Fruit fly (Drosophila melanogaster) whole organism, prepupa: ENCODE results near the gene p24-1.
A peak's percentile ranks its signal among the peaks of the same experiment; 100 is the strongest.

Experiments
- CG15336 ChIP-seq: fragments of 200-800 bp; sonication (Bioruptor generic); IDR thresholded peaks from 2 replicates; pipeline ENCODE4 v1.3.6; 2022; ENCODE audit warnings: missing biosample characterization, missing genetic modification characterization
- CG6854 ChIP-seq: fragments of 200-800 bp; sonication (Bioruptor generic); optimal IDR thresholded peaks from 2 replicates; lab custom pipeline; 2017; ENCODE audit warnings: missing biosample characterization, mild to moderate bottlenecking, missing genetic modification characterization
- CG8632 ChIP-seq: fragments of 200-800 bp; sonication (Bioruptor generic); optimal IDR thresholded peaks from 3 replicates; lab custom pipeline; 2016; ENCODE audit warnings: missing biosample characterization, missing genetic modification characterization
- Gug ChIP-seq: fragments of 200-800 bp; sonication (Bioruptor generic); IDR thresholded peaks from 2 replicates; pipeline ENCODE4 v1.3.6; 2022; ENCODE audit warnings: missing biosample characterization, missing genetic modification characterization
- Hr38 ChIP-seq: sonication (Bioruptor generic); optimal IDR thresholded peaks from 2 replicates; lab custom pipeline; 2016; ENCODE audit warnings: missing biosample characterization, missing genetic modification characterization
- Smox ChIP-seq: fragments of 200-800 bp; sonication (Bioruptor generic); optimal IDR thresholded peaks from 3 replicates; lab custom pipeline; 2016; ENCODE audit warnings: missing biosample characterization, missing genetic modification characterization
- Sox102F ChIP-seq: fragments of 200-800 bp; sonication (Bioruptor generic); optimal IDR thresholded peaks from 2 replicates; lab custom pipeline; 2016; ENCODE audit warnings: missing biosample characterization, mild to moderate bottlenecking, missing genetic modification characterization
- esn ChIP-seq: fragments of 200-800 bp; sonication (Bioruptor generic); optimal IDR thresholded peaks from 2 replicates; lab custom pipeline; 2016; ENCODE audit warnings: missing biosample characterization, mild to moderate bottlenecking, missing genetic modification characterization, moderate library complexity

- TF ChIP-seq CG6854 (GFP tag; lab: Kevin White, UChicago) = no peak
- TF ChIP-seq CG15336 (GFP tag; lab: Robert Waterston, UW) = no peak
- TF ChIP-seq Gug = no peak
- TF ChIP-seq Hr38 (GFP tag; lab: Kevin White, UChicago) = no peak
- peak; percentile 33 for TF ChIP-seq Sox102F (GFP tag; lab: Kevin White, UChicago)
- no peak for TF ChIP-seq esn (GFP tag; lab: Kevin White, UChicago)
- TF ChIP-seq CG8632 (GFP tag; lab: Kevin White, UChicago) = no peak
- no peak for TF ChIP-seq Smox (GFP tag; lab: Kevin White, UChicago)
These were observed 35.8 kb downstream of the p24-1 start, which contains the start of the genes CG1578 and rudhira for dm6 chrX:11816434-11816948.
